Fruit fly (Drosophila melanogaster) whole organism, embryonic: ENCODE data around the gene sdt.

ENCODE experiments used
- Adf1 ChIP-seq: fragments of 200-800 bp; sonication (Bioruptor generic); IDR thresholded peaks from 2 replicates; pipeline ENCODE4 v1.3.6; 2022; ENCODE audit warnings: missing biosample characterization, missing genetic modification characterization
- Bdp1 ChIP-seq: fragments of 200-800 bp; sonication (Bioruptor generic); optimal IDR thresholded peaks from 3 replicates; lab custom pipeline; 2016; ENCODE audit warnings: missing biosample characterization, missing genetic modification characterization
- CG11093 ChIP-seq: fragments of 200-800 bp; sonication (Bioruptor generic); IDR thresholded peaks from 3 replicates; pipeline ENCODE4 v1.3.6; 2022; ENCODE audit warnings: missing biosample characterization, missing genetic modification characterization
- CG11247 ChIP-seq: fragments of 200-800 bp; sonication (Bioruptor generic); IDR thresholded peaks from 2 replicates; pipeline ENCODE4 v1.3.6; 2022; ENCODE audit warnings: missing biosample characterization, missing genetic modification characterization
- CG11398 ChIP-seq: fragments of 200-800 bp; sonication (Bioruptor generic); optimal IDR thresholded peaks from 2 replicates; lab custom pipeline; 2016; ENCODE audit warnings: missing biosample characterization, missing genetic modification characterization
- CG12219 ChIP-seq: fragments of 200-800 bp; sonication (Bioruptor generic); optimal IDR thresholded peaks from 3 replicates; lab custom pipeline; 2018; ENCODE audit warnings: missing biosample characterization, mild to moderate bottlenecking, missing genetic modification characterization
- CG14710 ChIP-seq: fragments of 200-800 bp; sonication (Bioruptor generic); optimal IDR thresholded peaks from 3 replicates; lab custom pipeline; 2019; ENCODE audit warnings: missing biosample characterization, mild to moderate bottlenecking, missing genetic modification characterization, moderate library complexity
- CG17912 ChIP-seq: fragments of 200-800 bp; sonication (Bioruptor generic); optimal IDR thresholded peaks from 2 replicates; lab custom pipeline; 2018; ENCODE audit warnings: missing biosample characterization, mild to moderate bottlenecking, missing genetic modification characterization
- CG1832 ChIP-seq: fragments of 200-800 bp; sonication (Bioruptor generic); optimal IDR thresholded peaks from 2 replicates; lab custom pipeline; 2017; ENCODE audit warnings: missing biosample characterization, mild to moderate bottlenecking, missing genetic modification characterization, inconsistent platforms
- CG3163 ChIP-seq: fragments of 200-800 bp; sonication (Bioruptor generic); optimal IDR thresholded peaks from 3 replicates; lab custom pipeline; 2016; ENCODE audit warnings: missing biosample characterization, missing genetic modification characterization
- CG4360 ChIP-seq: fragments of 200-800 bp; sonication (Bioruptor generic); IDR thresholded peaks from 2 replicates; pipeline ENCODE4 v1.3.6; 2022; ENCODE audit warnings: missing biosample characterization, missing genetic modification characterization
- CG6791 ChIP-seq: fragments of 200-800 bp; sonication (Bioruptor generic); IDR thresholded peaks from 3 replicates; pipeline ENCODE4 v1.3.6; 2022; ENCODE audit warnings: missing biosample characterization, missing genetic modification characterization; ENCODE audit not compliant: partially characterized antibody
- CG6854 ChIP-seq: fragments of 200-800 bp; sonication (Bioruptor generic); optimal IDR thresholded peaks from 3 replicates; lab custom pipeline; 2017; ENCODE audit warnings: missing biosample characterization, mild to moderate bottlenecking, missing genetic modification characterization
- CG8359 ChIP-seq: fragments of 200-800 bp; sonication (Bioruptor generic); optimal IDR thresholded peaks from 2 replicates; lab custom pipeline; 2017; ENCODE audit warnings: missing biosample characterization, mild to moderate bottlenecking, missing genetic modification characterization, borderline replicate concordance
- CG8478 ChIP-seq: fragments of >200 bp; optimal IDR thresholded peaks from 2 replicates; lab custom pipeline; 2018
- D ChIP-seq, 2 experiments: fragments of 200-800 bp in 1 of 2; fragments of >200 bp in 1 of 2; sonication (Bioruptor generic) in 1 of 2; optimal IDR thresholded peaks; 2 replicates in 1 of 2; 3 replicates in 1 of 2; lab custom pipeline; 2017; ENCODE audit warnings: mild to moderate bottlenecking in 1 of 2, missing biosample characterization in 1 of 2, missing genetic modification characterization in 1 of 2, missing genetic modification reagents in 1 of 2
- Gug ChIP-seq: fragments of 200-800 bp; sonication (Bioruptor generic); IDR thresholded peaks from 4 replicates; pipeline ENCODE4 v1.3.6; 2022; ENCODE audit warnings: missing biosample characterization, missing genetic modification characterization
- MTF-1 ChIP-seq: fragments of 200-800 bp; sonication (Bioruptor generic); optimal IDR thresholded peaks from 2 replicates; lab custom pipeline; 2018; ENCODE audit warnings: missing biosample characterization, mild to moderate bottlenecking, missing genetic modification characterization, borderline replicate concordance
- Spps ChIP-seq: fragments of 200-800 bp; sonication (Bioruptor generic); optimal IDR thresholded peaks from 2 replicates; lab custom pipeline; 2018; ENCODE audit warnings: missing biosample characterization, mild to moderate bottlenecking, missing genetic modification characterization
- Tbp ChIP-seq: fragments of >200 bp; optimal IDR thresholded peaks from 2 replicates; lab custom pipeline; 2018; ENCODE audit warnings: missing biosample characterization, missing genetic modification characterization
- Trl ChIP-seq, 3 experiments: fragments of >200 bp in 2 of 3; fragments of 200-800 bp in 1 of 3; sonication (Bioruptor generic) in 1 of 3; optimal IDR thresholded peaks; 2 replicates in 1 of 3; 3 replicates in 2 of 3; lab custom pipeline; 2016 to 2017; ENCODE audit warnings: missing biosample characterization in 1 of 3, missing genetic modification characterization in 1 of 3
- Usf ChIP-seq: fragments of 200-800 bp; sonication (Bioruptor generic); optimal IDR thresholded peaks from 2 replicates; lab custom pipeline; 2017; ENCODE audit warnings: missing genotype, missing biosample characterization, missing genetic modification characterization
- Vsx1 ChIP-seq: fragments of 200-800 bp; sonication (Bioruptor generic); optimal IDR thresholded peaks from 2 replicates; lab custom pipeline; 2017; ENCODE audit warnings: missing biosample characterization, mild to moderate bottlenecking, missing genetic modification characterization, missing genetic modification reagents
- Xbp1 ChIP-seq: fragments of 200-800 bp; sonication (Bioruptor generic); optimal IDR thresholded peaks from 3 replicates; lab custom pipeline; 2016; ENCODE audit warnings: missing biosample characterization, mild to moderate bottlenecking, missing genetic modification characterization
- bab2 ChIP-seq: fragments of 200-800 bp; sonication (Bioruptor generic); optimal IDR thresholded peaks from 2 replicates; lab custom pipeline; 2016; ENCODE audit warnings: missing biosample characterization, missing genetic modification characterization
- bowl ChIP-seq: fragments of 200-800 bp; sonication (Bioruptor generic); IDR thresholded peaks from 2 replicates; pipeline ENCODE4 v1.3.6; 2022; ENCODE audit warnings: missing biosample characterization, missing genetic modification characterization
- btn ChIP-seq: fragments of 200-800 bp; sonication (Bioruptor generic); optimal IDR thresholded peaks from 2 replicates; lab custom pipeline; 2016; ENCODE audit warnings: missing biosample characterization, missing genetic modification characterization
- chinmo ChIP-seq: fragments of 200-800 bp; sonication (Bioruptor generic); IDR thresholded peaks from 4 replicates; pipeline ENCODE4 v1.3.6; 2022; ENCODE audit warnings: missing biosample characterization, missing genetic modification characterization; ENCODE audit not compliant: partially characterized antibody
- chm ChIP-seq: fragments of 200-800 bp; sonication (Bioruptor generic); IDR thresholded peaks from 2 replicates; pipeline ENCODE4 v1.3.6; 2022; ENCODE audit warnings: missing biosample characterization, missing genetic modification characterization
- crp ChIP-seq, 2 experiments: fragments of 200-800 bp; sonication (Bioruptor generic); optimal IDR thresholded peaks; 2 replicates in 1 of 2; 3 replicates in 1 of 2; lab custom pipeline; 2017; ENCODE audit warnings: missing biosample characterization in 2 of 2, missing genetic modification characterization in 2 of 2, mild to moderate bottlenecking in 1 of 2, moderate library complexity in 1 of 2
- esg ChIP-seq: fragments of 200-800 bp; sonication (Bioruptor generic); conservative IDR thresholded peaks from 2 replicates; pipeline ENCODE4 v1.3.6; 2022; ENCODE audit warnings: missing biosample characterization, missing genetic modification characterization
- grn ChIP-seq: fragments of 200-800 bp; sonication (Bioruptor generic); optimal IDR thresholded peaks from 3 replicates; lab custom pipeline; 2017; ENCODE audit warnings: missing biosample characterization, missing genetic modification characterization
- h ChIP-seq: fragments of >200 bp; optimal IDR thresholded peaks from 2 replicates; lab custom pipeline; 2017
- hkb ChIP-seq, 2 experiments: fragments of 200-800 bp in 1 of 2; fragments of >200 bp in 1 of 2; sonication (Bioruptor generic) in 1 of 2; IDR thresholded peaks in 1 of 2; optimal IDR thresholded peaks in 1 of 2; 2 replicates each; pipeline versions ENCODE4 v1.3.6 to Lab custom; 2017 to 2022; ENCODE audit warnings: missing biosample characterization in 1 of 2, missing genetic modification characterization in 1 of 2
- insv ChIP-seq, 2 experiments: fragments of 200-800 bp; sonication (Bioruptor generic); optimal IDR thresholded peaks; 3 replicates each; lab custom pipeline; 2016 to 2018; ENCODE audit warnings: missing biosample characterization in 2 of 2, missing genetic modification characterization in 2 of 2
- ken ChIP-seq: fragments of 200-800 bp; sonication (Bioruptor generic); IDR thresholded peaks from 3 replicates; pipeline ENCODE4 v1.3.6; 2022; ENCODE audit warnings: missing biosample characterization, missing genetic modification characterization
- knrl ChIP-seq: fragments of 200-800 bp; sonication (Bioruptor generic); IDR thresholded peaks from 3 replicates; pipeline ENCODE4 v1.3.6; 2022; ENCODE audit warnings: missing biosample characterization, missing genetic modification characterization; ENCODE audit not compliant: partially characterized antibody
- luna ChIP-seq: fragments of 200-800 bp; sonication (Bioruptor generic); optimal IDR thresholded peaks from 2 replicates; lab custom pipeline; 2016; ENCODE audit warnings: missing biosample characterization, missing genetic modification characterization
- mam ChIP-seq: fragments of 200-800 bp; sonication (Bioruptor generic); optimal IDR thresholded peaks from 3 replicates; lab custom pipeline; 2016; ENCODE audit warnings: missing biosample characterization, missing genetic modification characterization
- nau ChIP-seq: fragments of 200-800 bp; sonication (Bioruptor generic); optimal IDR thresholded peaks from 3 replicates; lab custom pipeline; 2017; ENCODE audit warnings: missing biosample characterization, mild to moderate bottlenecking, missing genetic modification characterization, missing genetic modification reagents
- nom ChIP-seq: fragments of 200-800 bp; sonication (Bioruptor generic); optimal IDR thresholded peaks from 2 replicates; lab custom pipeline; 2017; ENCODE audit warnings: missing biosample characterization, missing genetic modification characterization, mild to moderate bottlenecking, moderate library complexity, missing genetic modification reagents
- onecut ChIP-seq: fragments of 200-800 bp; sonication (Bioruptor generic); IDR thresholded peaks from 2 replicates; pipeline ENCODE4 v1.3.6; 2022; ENCODE audit warnings: missing biosample characterization, missing genetic modification characterization
- tio ChIP-seq: fragments of 200-800 bp; sonication (Bioruptor generic); optimal IDR thresholded peaks from 2 replicates; lab custom pipeline; 2017; ENCODE audit warnings: missing biosample characterization, missing genetic modification characterization, inconsistent platforms
- toy ChIP-seq: fragments of 200-800 bp; sonication (Bioruptor generic); IDR thresholded peaks from 2 replicates; pipeline ENCODE4 v1.3.6; 2022; ENCODE audit warnings: missing biosample characterization, missing genetic modification characterization
- tx ChIP-seq: fragments of 200-800 bp; sonication (Bioruptor generic); optimal IDR thresholded peaks from 2 replicates; lab custom pipeline; 2016; ENCODE audit warnings: missing biosample characterization, missing genetic modification characterization
- yki ChIP-seq: fragments of >200 bp; optimal IDR thresholded peaks from 3 replicates; lab custom pipeline; 2018
- zen ChIP-seq: fragments of 200-800 bp; sonication (Bioruptor generic); optimal IDR thresholded peaks from 3 replicates; lab custom pipeline; 2018; ENCODE audit warnings: missing biosample characterization, mild to moderate bottlenecking, missing genetic modification characterization, moderate library complexity

The sdt gene

dm6 chrX:8211731-8212468 lies 33.6 kb downstream of the sdt start (continued):
- TF ChIP-seq CG14710 (tag; lab: Kevin White, UChicago): peak; percentile 9

DNA sequence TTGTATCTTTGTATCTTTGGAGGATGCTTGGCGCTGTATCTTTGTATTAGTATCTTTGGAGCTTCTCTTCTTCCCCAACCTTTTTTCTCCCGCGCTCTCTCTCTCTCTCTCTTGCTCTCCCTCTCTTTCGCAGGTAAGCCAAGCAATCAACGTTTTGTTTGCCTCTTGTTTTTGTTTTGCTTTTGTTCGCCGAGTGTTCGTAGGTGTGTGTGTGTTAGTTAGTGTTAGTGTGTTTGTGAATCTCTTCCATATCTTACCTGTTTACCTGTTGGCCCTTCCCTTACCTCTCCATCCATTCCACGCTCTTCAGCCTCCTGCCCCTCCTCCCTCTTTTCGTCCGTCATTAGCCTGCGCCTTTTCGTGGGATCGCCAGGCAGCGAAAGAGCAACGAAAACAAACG lies 35.7 kb downstream of the sdt start:
- no peak for TF ChIP-seq Adf1 (GFP tag; lab: Robert Waterston, UW)
- no peak for TF ChIP-seq Bdp1
- no peak for TF ChIP-seq mam
- TF ChIP-seq crp (GFP tag; optimal IDR thresholded peaks at IDR 0.05; lab: Kevin White, UChicago): no peak
- peak; percentile 66 for TF ChIP-seq CG8478 (lab: Kevin White, UChicago)
- TF ChIP-seq CG11093: no peak
- TF ChIP-seq CG11398: no peak
- no peak for TF ChIP-seq knrl (GFP tag; lab: Robert Waterston, UW)
- no peak for TF ChIP-seq MTF-1 (GFP tag; lab: Kevin White, UChicago)
- TF ChIP-seq tx (GFP tag; lab: Kevin White, UChicago): no peak
- TF ChIP-seq yki (lab: Kevin White, UChicago): peak; percentile 55
- TF ChIP-seq tio (GFP tag; lab: Kevin White, UChicago): no peak
- TF ChIP-seq grn (GFP tag; lab: Kevin White, UChicago): peak; percentile 48
- no peak for TF ChIP-seq insv (GFP tag; optimal IDR thresholded peaks at IDR 0.05; lab: Kevin White, UChicago)
- no peak for TF ChIP-seq Spps
- no peak for TF ChIP-seq CG8359 (GFP tag; lab: Kevin White, UChicago)
- TF ChIP-seq CG6854 (GFP tag; lab: Kevin White, UChicago): no peak
- TF ChIP-seq CG3163 (GFP tag; lab: Kevin White, UChicago): peak; percentile 37
- no peak for TF ChIP-seq Tbp
- TF ChIP-seq bab2 (GFP tag; lab: Kevin White, UChicago): no peak
- TF ChIP-seq D (optimal IDR thresholded peaks at IDR 0.05; lab: Kevin White, UChicago): peak; percentile 65
- no peak for TF ChIP-seq D (GFP tag; optimal IDR thresholded peaks at IDR 0.05; lab: Kevin White, UChicago)
- no peak for TF ChIP-seq toy (GFP tag; lab: Robert Waterston, UW)
- TF ChIP-seq onecut (GFP tag; lab: Robert Waterston, UW): no peak
- TF ChIP-seq CG17912 (GFP tag; lab: Kevin White, UChicago): no peak
- TF ChIP-seq luna: no peak
- TF ChIP-seq zen (tag; lab: Kevin White, UChicago): peak; percentile 18
- TF ChIP-seq Vsx1 (GFP tag; lab: Kevin White, UChicago): peak; percentile 17
- TF ChIP-seq CG4360 (GFP tag; lab: Robert Waterston, UW): peak; percentile 58
- TF ChIP-seq bowl (GFP tag; lab: Robert Waterston, UW): no peak
- peak; percentile 83 to 84 for TF ChIP-seq Trl (optimal IDR thresholded peaks at IDR 0.05; lab: Kevin White, UChicago)
- TF ChIP-seq Trl (GFP tag; optimal IDR thresholded peaks at IDR 0.05; lab: Kevin White, UChicago): no peak
- no peak for TF ChIP-seq CG6791
- no peak for TF ChIP-seq chm (GFP tag; lab: Robert Waterston, UW)
- 0 out of 4 replicates have a peak, but pooled peaks have one; percentile 38 for TF ChIP-seq chinmo (GFP tag; lab: Robert Waterston, UW)
- no peak for TF ChIP-seq nau (GFP tag; lab: Kevin White, UChicago)
- TF ChIP-seq esg (GFP tag; lab: Robert Waterston, UW): no peak
- TF ChIP-seq Xbp1: no peak
- TF ChIP-seq CG12219 (GFP tag; lab: Kevin White, UChicago): no peak
- no peak for TF ChIP-seq ken (GFP tag; lab: Robert Waterston, UW)
- TF ChIP-seq btn (GFP tag; lab: Kevin White, UChicago): no peak
- TF ChIP-seq CG11247: no peak
- peak; percentile 69 for TF ChIP-seq nom (GFP tag; lab: Kevin White, UChicago)
- no peak for TF ChIP-seq Gug (GFP tag; lab: Robert Waterston, UW)
- TF ChIP-seq h (lab: Kevin White, UChicago): no peak
- TF ChIP-seq hkb (optimal IDR thresholded peaks at IDR 0.05; lab: Kevin White, UChicago): no peak
- TF ChIP-seq hkb (GFP tag; IDR thresholded peaks at IDR 0.05; lab: Robert Waterston, UW): no peak
- peak; percentile 45 for TF ChIP-seq CG1832
- no peak for TF ChIP-seq Usf (GFP tag; lab: Kevin White, UChicago)
